Fruit fly (Drosophila melanogaster) whole organism, embryonic: ENCODE data around the gene Snapin.

Experiments
- CG10147 ChIP-seq: fragments of 200-800 bp; sonication (Bioruptor generic); optimal IDR thresholded peaks from 2 replicates; lab custom pipeline; 2019; ENCODE audit warnings: missing biosample characterization, mild to moderate bottlenecking, missing genetic modification characterization, moderate library complexity
- CG10979 ChIP-seq: fragments of 200-800 bp; sonication (Bioruptor generic); optimal IDR thresholded peaks from 2 replicates; lab custom pipeline; 2018; ENCODE audit warnings: missing biosample characterization, mild to moderate bottlenecking, missing genetic modification characterization, moderate library complexity
- CG11398 ChIP-seq: fragments of 200-800 bp; sonication (Bioruptor generic); optimal IDR thresholded peaks from 2 replicates; lab custom pipeline; 2016; ENCODE audit warnings: missing biosample characterization, missing genetic modification characterization
- CG11723 ChIP-seq: fragments of 200-800 bp; sonication (Bioruptor generic); optimal IDR thresholded peaks from 2 replicates; lab custom pipeline; 2017; ENCODE audit warnings: missing biosample characterization, mild to moderate bottlenecking, missing genetic modification characterization
- CG12155 ChIP-seq: fragments of 200-800 bp; sonication (Bioruptor generic); optimal IDR thresholded peaks from 3 replicates; lab custom pipeline; 2016; ENCODE audit warnings: missing biosample characterization, missing genetic modification characterization
- CG12236 ChIP-seq: fragments of 200-800 bp; sonication (Bioruptor generic); optimal IDR thresholded peaks from 2 replicates; lab custom pipeline; 2016; ENCODE audit warnings: missing biosample characterization, missing genetic modification characterization
- CG13775 ChIP-seq: fragments of 200-800 bp; sonication (Bioruptor generic); optimal IDR thresholded peaks from 3 replicates; lab custom pipeline; 2017; ENCODE audit warnings: missing biosample characterization, mild to moderate bottlenecking, missing genetic modification characterization
- CG1832 ChIP-seq: fragments of 200-800 bp; sonication (Bioruptor generic); optimal IDR thresholded peaks from 2 replicates; lab custom pipeline; 2017; ENCODE audit warnings: missing biosample characterization, mild to moderate bottlenecking, missing genetic modification characterization, inconsistent platforms
- CG18619 ChIP-seq: fragments of 200-800 bp; sonication (Bioruptor generic); optimal IDR thresholded peaks from 3 replicates; lab custom pipeline; 2017; ENCODE audit warnings: missing biosample characterization, mild to moderate bottlenecking, missing genetic modification characterization
- CG2202 ChIP-seq: fragments of 200-800 bp; sonication (Bioruptor generic); optimal IDR thresholded peaks from 2 replicates; lab custom pipeline; 2018; ENCODE audit warnings: missing biosample characterization, mild to moderate bottlenecking, missing genetic modification characterization
- CG34376 ChIP-seq: fragments of 200-800 bp; sonication (Bioruptor generic); optimal IDR thresholded peaks from 2 replicates; lab custom pipeline; 2018; ENCODE audit warnings: missing biosample characterization, mild to moderate bottlenecking, missing genetic modification characterization
- CG4854 ChIP-seq: fragments of 200-800 bp; sonication (Bioruptor generic); optimal IDR thresholded peaks from 2 replicates; lab custom pipeline; 2016; ENCODE audit warnings: missing biosample characterization, missing genetic modification characterization, inconsistent platforms
- CG6791 ChIP-seq: fragments of 200-800 bp; sonication (Bioruptor generic); IDR thresholded peaks from 3 replicates; pipeline ENCODE4 v1.3.6; 2022; ENCODE audit warnings: missing biosample characterization, missing genetic modification characterization; ENCODE audit not compliant: partially characterized antibody
- CG7963 ChIP-seq: fragments of 200-800 bp; sonication (Bioruptor generic); IDR thresholded peaks from 3 replicates; pipeline ENCODE4 v1.3.6; 2022; ENCODE audit warnings: missing biosample characterization, missing genetic modification characterization; ENCODE audit not compliant: partially characterized antibody
- CG8765 ChIP-seq: fragments of 200-800 bp; sonication (Bioruptor generic); IDR thresholded peaks from 2 replicates; pipeline ENCODE4 v1.3.6; 2022; ENCODE audit warnings: missing biosample characterization, missing genetic modification characterization
- Deaf1 ChIP-seq: fragments of 200-800 bp; optimal IDR thresholded peaks from 3 replicates; lab custom pipeline; 2019; ENCODE audit warnings: missing biosample characterization, mild to moderate bottlenecking, missing genetic modification characterization, moderate library complexity
- Dek ChIP-seq: fragments of 200-800 bp; sonication (Bioruptor generic); optimal IDR thresholded peaks from 3 replicates; lab custom pipeline; 2019; ENCODE audit warnings: missing biosample characterization, mild to moderate bottlenecking, missing genetic modification characterization, moderate library complexity
- Doc3 ChIP-seq: fragments of 200-800 bp; sonication (Bioruptor generic); IDR thresholded peaks from 3 replicates; pipeline ENCODE4 v1.3.6; 2022; ENCODE audit warnings: missing biosample characterization, missing genetic modification characterization; ENCODE audit not compliant: partially characterized antibody
- Dp ChIP-seq: fragments of 200-800 bp; sonication (Bioruptor generic); optimal IDR thresholded peaks from 2 replicates; lab custom pipeline; 2018; ENCODE audit warnings: missing biosample characterization, mild to moderate bottlenecking, missing genetic modification characterization, moderate library complexity
- Hey ChIP-seq: fragments of 200-800 bp; sonication (Bioruptor generic); optimal IDR thresholded peaks from 3 replicates; lab custom pipeline; 2018; ENCODE audit warnings: missing biosample characterization, mild to moderate bottlenecking, missing genetic modification characterization
- MBD-R2 ChIP-seq: fragments of 200-800 bp; sonication (Bioruptor generic); IDR thresholded peaks from 2 replicates; pipeline ENCODE4 v1.3.6; 2022; ENCODE audit warnings: missing biosample characterization, missing genetic modification characterization
- Meics ChIP-seq: fragments of 200-800 bp; sonication (Bioruptor generic); optimal IDR thresholded peaks from 2 replicates; lab custom pipeline; 2017; ENCODE audit warnings: missing biosample characterization, mild to moderate bottlenecking, missing genetic modification characterization
- NC2α ChIP-seq: fragments of 200-800 bp; sonication (Bioruptor generic); optimal IDR thresholded peaks from 2 replicates; lab custom pipeline; 2016; ENCODE audit warnings: missing biosample characterization, missing genetic modification characterization
- Opbp ChIP-seq: fragments of 200-800 bp; sonication (Bioruptor generic); IDR thresholded peaks from 3 replicates; pipeline ENCODE4 v1.3.6; 2022; ENCODE audit warnings: missing biosample characterization, missing genetic modification characterization; ENCODE audit not compliant: partially characterized antibody
- Poxn ChIP-seq: fragments of 200-800 bp; sonication (Bioruptor generic); IDR thresholded peaks from 2 replicates; pipeline ENCODE4 v1.3.6; 2022; ENCODE audit warnings: missing biosample characterization, missing genetic modification characterization
- Ravus ChIP-seq: fragments of 200-800 bp; sonication (Bioruptor generic); IDR thresholded peaks from 2 replicates; pipeline ENCODE4 v1.3.6; 2022; ENCODE audit warnings: missing biosample characterization, missing genetic modification characterization
- Six4 ChIP-seq: fragments of 200-800 bp; sonication (Bioruptor generic); optimal IDR thresholded peaks from 2 replicates; lab custom pipeline; 2016; ENCODE audit warnings: missing biosample characterization, missing genetic modification characterization
- Ssrp ChIP-seq: fragments of 200-800 bp; sonication (Bioruptor generic); optimal IDR thresholded peaks from 2 replicates; lab custom pipeline; 2018; ENCODE audit warnings: missing biosample characterization, mild to moderate bottlenecking, missing genetic modification characterization, moderate library complexity
- az2 ChIP-seq: fragments of 200-800 bp; sonication (Bioruptor generic); optimal IDR thresholded peaks from 3 replicates; lab custom pipeline; 2016; ENCODE audit warnings: missing biosample characterization, missing genetic modification characterization
- chinmo ChIP-seq: fragments of 200-800 bp; sonication (Bioruptor generic); IDR thresholded peaks from 4 replicates; pipeline ENCODE4 v1.3.6; 2022; ENCODE audit warnings: missing biosample characterization, missing genetic modification characterization; ENCODE audit not compliant: partially characterized antibody
- chn ChIP-seq: fragments of 200-800 bp; sonication (Bioruptor generic); optimal IDR thresholded peaks from 2 replicates; lab custom pipeline; 2016; ENCODE audit warnings: missing biosample characterization, missing genetic modification characterization
- dimm ChIP-seq: fragments of 200-800 bp; sonication (Bioruptor generic); IDR thresholded peaks from 2 replicates; pipeline ENCODE4 v1.3.6; 2022; ENCODE audit warnings: missing biosample characterization, missing genetic modification characterization
- dmrt11E ChIP-seq: fragments of 200-800 bp; sonication (Bioruptor generic); optimal IDR thresholded peaks from 3 replicates; lab custom pipeline; 2018; ENCODE audit warnings: missing biosample characterization, mild to moderate bottlenecking, missing genetic modification characterization, moderate library complexity
- ewg ChIP-seq: fragments of 200-800 bp; sonication (Bioruptor generic); optimal IDR thresholded peaks from 3 replicates; lab custom pipeline; 2017; ENCODE audit warnings: mild to moderate bottlenecking, missing biosample characterization, missing genetic modification reagents, missing genetic modification characterization
- gem ChIP-seq: fragments of 200-800 bp; sonication (Bioruptor generic); optimal IDR thresholded peaks from 2 replicates; lab custom pipeline; 2019; ENCODE audit warnings: missing biosample characterization, mild to moderate bottlenecking, missing genetic modification characterization, moderate library complexity
- hkb ChIP-seq, 2 experiments: fragments of 200-800 bp in 1 of 2; fragments of >200 bp in 1 of 2; sonication (Bioruptor generic) in 1 of 2; IDR thresholded peaks in 1 of 2; optimal IDR thresholded peaks in 1 of 2; 2 replicates each; pipeline versions ENCODE4 v1.3.6 to Lab custom; 2017 to 2022; ENCODE audit warnings: missing biosample characterization in 1 of 2, missing genetic modification characterization in 1 of 2
- hth ChIP-seq: fragments of >200 bp; optimal IDR thresholded peaks from 2 replicates; lab custom pipeline; 2017; ENCODE audit warnings: inconsistent platforms
- nerfin-1 ChIP-seq: fragments of 200-800 bp; sonication (Bioruptor generic); optimal IDR thresholded peaks from 3 replicates; lab custom pipeline; 2019; ENCODE audit warnings: missing biosample characterization, mild to moderate bottlenecking, missing genetic modification characterization, moderate library complexity
- onecut ChIP-seq: fragments of 200-800 bp; sonication (Bioruptor generic); IDR thresholded peaks from 2 replicates; pipeline ENCODE4 v1.3.6; 2022; ENCODE audit warnings: missing biosample characterization, missing genetic modification characterization
- pnt ChIP-seq: fragments of 200-800 bp; sonication (Bioruptor generic); optimal IDR thresholded peaks from 3 replicates; lab custom pipeline; 2016; ENCODE audit warnings: missing biosample characterization, missing genetic modification characterization
- sd ChIP-seq: fragments of 200-800 bp; sonication (Bioruptor generic); optimal IDR thresholded peaks from 3 replicates; lab custom pipeline; 2018; ENCODE audit warnings: missing biosample characterization, mild to moderate bottlenecking, missing genetic modification characterization, moderate library complexity
- sima ChIP-seq: fragments of 200-800 bp; sonication (Bioruptor generic); optimal IDR thresholded peaks from 2 replicates; lab custom pipeline; 2016; ENCODE audit warnings: missing biosample characterization, missing genetic modification characterization
- slbo ChIP-seq: fragments of 200-800 bp; sonication (Bioruptor generic); IDR thresholded peaks from 2 replicates; pipeline ENCODE4 v1.3.6; 2022; ENCODE audit warnings: missing biosample characterization, missing genetic modification characterization
- tx ChIP-seq: fragments of 200-800 bp; sonication (Bioruptor generic); optimal IDR thresholded peaks from 2 replicates; lab custom pipeline; 2016; ENCODE audit warnings: missing biosample characterization, missing genetic modification characterization
- unpg ChIP-seq: fragments of 200-800 bp; sonication (Bioruptor generic); optimal IDR thresholded peaks from 3 replicates; lab custom pipeline; 2018; ENCODE audit warnings: missing biosample characterization, mild to moderate bottlenecking, missing genetic modification characterization, moderate library complexity
- vnd ChIP-seq: fragments of 200-800 bp; sonication (Bioruptor generic); IDR thresholded peaks from 3 replicates; pipeline ENCODE4 v1.3.6; 2022; ENCODE audit warnings: missing biosample characterization, missing genetic modification characterization; ENCODE audit not compliant: partially characterized antibody
- wdn ChIP-seq: fragments of 200-800 bp; sonication (Bioruptor generic); IDR thresholded peaks from 2 replicates; pipeline ENCODE4 v1.3.6; 2022; ENCODE audit warnings: missing biosample characterization, missing genetic modification characterization

Snapin gene

dm6 chr2L:2748480-2749143, 10.9 kb downstream of the Snapin start (continued):
- TF ChIP-seq CG7963 (GFP tag; lab: Robert Waterston, UW) (peak; percentile 35; the same call in 1 of the 3 replicates), Ssrp (tag; lab: Kevin White, UChicago) (peak; percentile 86), Meics (peak; percentile 90), chn (GFP tag; lab: Kevin White, UChicago) (peak; percentile 86), CG10147 (peak; percentile 79), Hey (tag; lab: Kevin White, UChicago) (no peak), CG12155 (GFP tag; lab: Kevin White, UChicago) (peak; percentile 90), Ravus (GFP tag; lab: Robert Waterston, UW) (peak; percentile 50), Deaf1 (tag; lab: Kevin White, UChicago) (peak; percentile 76), hth (lab: Kevin White, UChicago) (no peak), CG13775 (GFP tag; lab: Kevin White, UChicago) (peak; percentile 87), CG18619 (GFP tag; lab: Kevin White, UChicago) (peak; percentile 87), slbo (peak; percentile 94), CG12236 (GFP tag; lab: Kevin White, UChicago) (peak; percentile 33), CG34376 (GFP tag; lab: Kevin White, UChicago) (peak; percentile 94), NC2α (GFP tag; lab: Kevin White, UChicago) (peak; percentile 19), hkb (optimal IDR thresholded peaks at IDR 0.05; lab: Kevin White, UChicago) (no peak), hkb (GFP tag; IDR thresholded peaks at IDR 0.05; lab: Robert Waterston, UW) (peak; percentile 74), vnd (no peak), CG1832 (no peak), Doc3 (GFP tag; lab: Robert Waterston, UW) (no peak), CG10979 (tag; lab: Kevin White, UChicago) (peak; percentile 81), sd (tag; lab: Kevin White, UChicago) (peak; percentile 46), sima (peak; percentile 18), CG6791 (GFP tag; lab: Robert Waterston, UW) (no peak), az2 (peak; percentile 86), Dek (peak; percentile 87), wdn (peak; percentile 76), Poxn (GFP tag; lab: Robert Waterston, UW) (peak; percentile 46; the same call in 1 of the 2 replicates), chinmo (GFP tag; lab: Robert Waterston, UW) (0 out of 4 replicates have a peak, but pooled peaks have one; percentile 1), CG4854 (GFP tag; lab: Kevin White, UChicago) (peak; percentile 78), ewg (GFP tag; lab: Kevin White, UChicago) (peak; percentile 80), CG11398 (peak; percentile 73), unpg (peak; percentile 81), nerfin-1 (tag; lab: Kevin White, UChicago) (peak; percentile 60), dimm (0 out of 2 replicates have a peak, but pooled peaks have one; percentile 25), pnt (GFP tag; lab: Kevin White, UChicago) (peak; percentile 66), dmrt11E (tag; lab: Kevin White, UChicago) (peak; percentile 79), CG2202 (tag; lab: Kevin White, UChicago) (peak; percentile 47), Opbp (peak; percentile 63), Six4 (GFP tag; lab: Kevin White, UChicago) (peak; percentile 66), tx (GFP tag; lab: Kevin White, UChicago) (peak; percentile 70), MBD-R2 (peak; percentile 95), CG11723 (peak; percentile 71), onecut (GFP tag; lab: Robert Waterston, UW) (peak; percentile 76), gem (peak; percentile 95), CG8765 (GFP tag; lab: Robert Waterston, UW) (peak; percentile 76), Dp (GFP tag; lab: Kevin White, UChicago) (peak; percentile 84)
